Worm (Caenorhabditis elegans): ENCODE results near the gene srh-23.

srh-23 gene

DNA sequence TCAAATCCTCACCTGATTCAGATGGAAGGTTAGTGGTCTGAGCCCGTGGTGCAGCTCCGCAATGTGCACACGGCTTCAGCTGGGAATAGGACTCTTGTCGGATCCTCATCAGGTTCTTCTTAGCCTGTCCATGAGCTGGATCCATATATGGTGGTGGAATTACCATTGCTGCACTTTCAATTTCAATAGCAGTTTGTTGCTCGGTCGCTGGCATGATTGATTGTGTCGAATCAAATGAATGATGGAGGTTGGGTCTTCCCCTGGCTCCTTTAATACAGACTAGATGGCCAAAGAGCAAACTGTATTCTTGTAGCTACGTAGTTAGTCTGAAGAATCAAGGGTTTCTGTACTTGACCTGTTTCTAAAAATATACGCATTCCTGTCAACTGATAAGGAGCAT, 11.9 kb downstream of the srh-23 start, which contains the start of gene C02E7.10:
C02E7.10 (minus strand) TSS at position 232 of the 400 bp plus-strand sequence.
- no peak for TF ChIP-seq unc-39 (tag; optimal IDR thresholded peaks at IDR 0.05)
- no peak for TF ChIP-seq nhr-76 (tag; optimal IDR thresholded peaks at IDR 0.05)
- TF ChIP-seq lin-15B (tag; optimal IDR thresholded peaks at IDR 0.05) = no peak
- no peak for TF ChIP-seq elt-3 (tag; optimal IDR thresholded peaks at IDR 0.05)
- TF ChIP-seq elt-1 (tag; optimal IDR thresholded peaks at IDR 0.05) = no peak

DNA sequence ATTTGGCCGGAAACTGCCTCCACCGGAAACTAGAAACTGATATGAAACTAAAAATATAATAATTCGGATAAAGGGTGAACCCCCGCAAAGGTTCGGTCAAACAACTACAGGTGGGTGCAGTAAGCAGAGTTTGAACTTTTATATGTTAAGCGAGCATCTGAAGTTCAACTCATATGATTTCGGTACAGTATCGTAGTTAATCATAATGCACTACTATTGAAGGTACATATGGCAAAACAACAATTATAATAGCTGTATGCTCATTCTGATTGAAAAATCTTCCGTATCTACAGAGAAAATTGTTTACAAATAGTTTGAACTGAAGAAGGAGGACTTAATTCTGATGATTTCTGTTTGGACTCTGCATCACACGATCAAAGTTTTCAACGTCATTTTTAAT, 12.4 kb downstream of the srh-23 start:
- TF ChIP-seq lin-15B (tag; optimal IDR thresholded peaks at IDR 0.05) = no peak
- TF ChIP-seq nhr-12 (tag; optimal IDR thresholded peaks at IDR 0.05) = no peak
- TF ChIP-seq nfya-1 (tag; optimal IDR thresholded peaks at IDR 0.05; ENCODE audit: insufficient read depth) = no peak
- TF ChIP-seq snpc-4 (tag; optimal IDR thresholded peaks at IDR 0.05) = no peak
- TF ChIP-seq nhr-43 (tag; optimal IDR thresholded peaks at IDR 0.05; ENCODE audit: poor library complexity, severe bottlenecking) = no peak
- no peak for TF ChIP-seq skn-1 (tag; optimal IDR thresholded peaks at IDR 0.05)
- no peak for TF ChIP-seq jun-1 (tag; optimal IDR thresholded peaks at IDR 0.05)
- no peak for TF ChIP-seq nhr-237 (tag; optimal IDR thresholded peaks at IDR 0.05)
- no peak for TF ChIP-seq unc-39 (tag; optimal IDR thresholded peaks at IDR 0.05)
- no peak for TF ChIP-seq hmg-11 (tag; optimal IDR thresholded peaks at IDR 0.05)
- TF ChIP-seq ZK546.5 (tag; optimal IDR thresholded peaks at IDR 0.05) = no peak

DNA sequence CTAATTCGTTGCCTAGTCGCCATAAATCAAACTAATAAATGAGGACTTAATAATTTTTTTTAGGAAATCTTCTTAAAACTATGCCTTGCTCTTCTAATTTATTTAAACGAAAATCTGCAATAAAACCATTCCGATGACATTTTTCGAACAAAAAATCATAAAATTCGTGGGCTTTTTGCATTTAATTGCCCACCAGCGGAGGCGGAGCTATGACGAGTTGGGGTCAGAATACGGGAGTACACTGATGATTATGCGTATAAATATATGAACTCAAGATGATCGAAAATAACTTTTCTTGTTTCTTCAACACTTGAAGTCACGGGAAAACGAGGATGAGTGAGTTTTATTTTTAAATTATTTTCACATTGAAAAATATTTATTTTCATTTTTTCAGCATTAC, 13.5 kb downstream of the srh-23 start, which contains the start of gene catp-2:
catp-2 (plus strand) TSS at position 301 of the 400 bp plus-strand sequence.
- no peak for TF ChIP-seq nfya-1 (tag; optimal IDR thresholded peaks at IDR 0.05; ENCODE audit: insufficient read depth)
- no peak for TF ChIP-seq sea-2 (GFP tag; optimal IDR thresholded peaks at IDR 0.05)
- no peak for TF ChIP-seq jun-1 (tag; optimal IDR thresholded peaks at IDR 0.05)
- TF ChIP-seq ceh-82 (tag; optimal IDR thresholded peaks at IDR 0.05) = no peak
- no peak for TF ChIP-seq daf-12 (tag; optimal IDR thresholded peaks at IDR 0.05)
- TF ChIP-seq nhr-43 (tag; optimal IDR thresholded peaks at IDR 0.05; ENCODE audit: poor library complexity, severe bottlenecking) = no peak
- no peak for TF ChIP-seq fkh-10 (GFP tag; optimal IDR thresholded peaks at IDR 0.05)
- TF ChIP-seq ceh-16 (tag; optimal IDR thresholded peaks at IDR 0.05) = no peak
- no peak for TF ChIP-seq skn-1 (tag; optimal IDR thresholded peaks at IDR 0.05)
- no peak for TF ChIP-seq nhr-11 (tag; optimal IDR thresholded peaks at IDR 0.05)
- no peak for TF ChIP-seq fos-1 (tag; optimal IDR thresholded peaks at IDR 0.05)
- TF ChIP-seq mml-1 (tag; optimal IDR thresholded peaks at IDR 0.05) = no peak
- no peak for TF ChIP-seq nhr-28 (tag; optimal IDR thresholded peaks at IDR 0.05)
- no peak for TF ChIP-seq mdl-1 (tag; optimal IDR thresholded peaks at IDR 0.05)
- no peak for TF ChIP-seq lin-39 (tag; optimal IDR thresholded peaks at IDR 0.05)
- TF ChIP-seq ceh-9 (tag; optimal IDR thresholded peaks at IDR 0.05) = no peak
- TF ChIP-seq ceh-28 (tag; optimal IDR thresholded peaks at IDR 0.05) = no peak
- no peak for TF ChIP-seq nhr-25 (tag; optimal IDR thresholded peaks at IDR 0.05)
- no peak for TF ChIP-seq elt-3 (tag; optimal IDR thresholded peaks at IDR 0.05)

DNA sequence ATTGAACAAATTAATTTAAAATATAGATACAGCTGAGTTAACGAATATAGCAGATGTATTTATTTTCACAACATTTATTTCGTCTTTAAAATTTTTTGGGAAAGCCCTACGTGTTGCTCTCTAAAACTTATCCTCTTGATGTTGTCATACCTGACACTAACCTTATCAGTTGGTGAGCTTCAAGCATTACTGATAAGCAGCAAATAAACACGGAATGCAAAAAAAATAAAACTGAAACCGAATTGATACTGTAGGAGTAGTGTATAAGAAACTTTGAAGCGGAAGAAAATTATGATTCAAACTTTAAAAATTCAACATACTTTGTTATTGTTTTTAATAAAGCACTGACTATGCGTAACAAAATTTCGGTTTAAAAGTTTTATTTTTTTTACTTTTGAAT, 14.2 kb downstream of the srh-23 start:
- TF ChIP-seq elt-2 (tag; optimal IDR thresholded peaks at IDR 0.05) (peak; percentile 37), skn-1 (tag; optimal IDR thresholded peaks at IDR 0.05) (no peak), unc-62 (GFP tag; optimal IDR thresholded peaks at IDR 0.05) (no peak), nhr-43 (tag; optimal IDR thresholded peaks at IDR 0.05; ENCODE audit: poor library complexity, severe bottlenecking) (no peak), fkh-10 (GFP tag; optimal IDR thresholded peaks at IDR 0.05) (no peak), ceh-82 (tag; optimal IDR thresholded peaks at IDR 0.05) (no peak), elt-1 (tag; optimal IDR thresholded peaks at IDR 0.05) (no peak), nhr-76 (tag; optimal IDR thresholded peaks at IDR 0.05) (no peak), pqm-1 (tag; optimal IDR thresholded peaks at IDR 0.05) (peak; percentile 51), ama-1 (optimal IDR thresholded peaks at IDR 0.05) (no peak), nhr-77 (tag; optimal IDR thresholded peaks at IDR 0.05) (no peak), egl-27 (tag; optimal IDR thresholded peaks at IDR 0.05) (no peak), aly-2 (tag; optimal IDR thresholded peaks at IDR 0.05) (no peak)

DNA sequence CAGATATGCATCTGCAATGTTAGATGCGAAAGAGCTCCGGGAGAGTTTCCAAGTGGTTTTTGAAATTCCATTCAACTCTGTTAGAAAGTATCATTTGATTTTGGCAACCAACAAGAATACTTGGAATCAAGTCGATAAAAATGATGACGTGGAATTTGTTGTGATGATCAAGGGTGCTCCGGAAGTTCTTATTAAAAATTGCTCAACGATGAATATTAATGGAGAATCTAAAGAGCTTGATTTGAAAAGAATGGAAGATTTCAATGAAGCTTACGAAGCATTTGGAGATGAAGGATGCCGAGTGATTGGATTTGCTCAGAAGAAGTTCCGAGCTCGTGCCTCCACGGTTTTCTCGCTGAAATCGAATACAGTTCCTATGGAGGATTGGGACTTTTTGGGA, 16.4 kb downstream of the srh-23 start:
- TF ChIP-seq nhr-77 (tag; optimal IDR thresholded peaks at IDR 0.05) (no peak), skn-1 (tag; optimal IDR thresholded peaks at IDR 0.05) (no peak), nhr-76 (tag; optimal IDR thresholded peaks at IDR 0.05) (no peak), lsy-12 (tag; optimal IDR thresholded peaks at IDR 0.05) (no peak), nhr-28 (tag; optimal IDR thresholded peaks at IDR 0.05) (no peak), nhr-23 (tag; optimal IDR thresholded peaks at IDR 0.05) (no peak), pha-4 (tag; optimal IDR thresholded peaks at IDR 0.05) (no peak), fos-1 (tag; optimal IDR thresholded peaks at IDR 0.05) (no peak), ceh-28 (tag; optimal IDR thresholded peaks at IDR 0.05) (no peak), nhr-237 (tag; optimal IDR thresholded peaks at IDR 0.05) (no peak), tbx-2 (tag; optimal IDR thresholded peaks at IDR 0.05) (no peak), nhr-25 (tag; optimal IDR thresholded peaks at IDR 0.05) (no peak), nhr-67 (tag; optimal IDR thresholded peaks at IDR 0.05) (no peak)
